Worm (Caenorhabditis elegans) whole organism, young adult: ENCODE data around the gene kqt-1.
A peak's percentile ranks its signal among the peaks of the same experiment; 100 is the strongest.

ENCODE experiments used
- C06A6.2 ChIP-seq: fragments of 200-800 bp; sonication (Bioruptor generic); conservative IDR thresholded peaks from 2 replicates; pipeline ENCODE4 v1.3.6; 2022; ENCODE audit warnings: missing genetic modification characterization, missing compliant biosample characterization
- C17E4.6 ChIP-seq: fragments of 200-800 bp; sonication (Bioruptor generic); IDR thresholded peaks from 2 replicates; pipeline ENCODE4 v1.3.6; 2022; ENCODE audit warnings: missing genetic modification reagents, missing genetic modification characterization, missing compliant biosample characterization
- F10E7.11 ChIP-seq: sonication (generic microtip); optimal IDR thresholded peaks from 2 replicates; lab custom pipeline; 2017; ENCODE audit warnings: mild to moderate bottlenecking, missing genetic modification characterization, moderate library complexity, missing compliant biosample characterization
- F33H1.4 ChIP-seq: fragments of 200-800 bp; sonication (Bioruptor generic); IDR thresholded peaks from 2 replicates; pipeline ENCODE4 v1.3.6; 2022; ENCODE audit warnings: missing genetic modification reagents, missing genetic modification characterization, missing compliant biosample characterization
- F57A8.1 ChIP-seq: fragments of 200-800 bp; sonication (Bioruptor generic); optimal IDR thresholded peaks from 2 replicates; lab custom pipeline; 2018; ENCODE audit warnings: mild to moderate bottlenecking, missing genetic modification characterization, moderate library complexity, missing compliant biosample characterization
- K11D2.4 ChIP-seq: fragments of 200-800 bp; sonication (Bioruptor generic); IDR thresholded peaks from 2 replicates; pipeline ENCODE4 v1.3.6; 2022; ENCODE audit warnings: missing genetic modification reagents, missing genetic modification characterization, missing compliant biosample characterization
- K12H6.12 ChIP-seq: fragments of 200-800 bp; sonication (Bioruptor generic); optimal IDR thresholded peaks from 2 replicates; lab custom pipeline; 2018; ENCODE audit warnings: mild to moderate bottlenecking, missing genetic modification characterization, missing compliant biosample characterization
- Y56A3A.18 ChIP-seq: fragments of 200-800 bp; sonication (Bioruptor generic); IDR thresholded peaks from 2 replicates; pipeline ENCODE4 v1.3.6; 2022; ENCODE audit warnings: missing genetic modification reagents, missing genetic modification characterization, missing compliant biosample characterization
- Y67H2A.10 ChIP-seq: fragments of 200-800 bp; sonication (Bioruptor generic); conservative IDR thresholded peaks from 2 replicates; pipeline ENCODE4 v1.3.6; 2022; ENCODE audit warnings: missing genetic modification reagents, missing genetic modification characterization, missing compliant biosample characterization
- ama-1 ChIP-seq, 3 experiments: fragments of 150-350 bp in 1 of 3; sonication (generic microtip) in 2 of 3; optimal IDR thresholded peaks; 2 replicates each; lab custom pipeline; 2014 to 2018; ENCODE audit warnings: missing biosample characterization in 2 of 3, missing genetic modification characterization in 2 of 3, missing genetic modification reagents in 2 of 3
- atf-7 ChIP-seq: sonication (generic microtip); optimal IDR thresholded peaks from 2 replicates; lab custom pipeline; 2017; ENCODE audit warnings: mild to moderate bottlenecking, missing genetic modification characterization, missing compliant biosample characterization
- athp-1 ChIP-seq: sonication (generic microtip); optimal IDR thresholded peaks from 2 replicates; lab custom pipeline; 2017; ENCODE audit warnings: mild to moderate bottlenecking, missing genetic modification characterization, missing compliant biosample characterization
- attf-3 ChIP-seq: fragments of 200-800 bp; sonication (Bioruptor generic); conservative IDR thresholded peaks from 2 replicates; pipeline ENCODE4 v1.3.6; 2022; ENCODE audit warnings: missing genetic modification reagents, missing genetic modification characterization, missing compliant biosample characterization
- attf-5 ChIP-seq: fragments of 200-800 bp; sonication (Bioruptor generic); optimal IDR thresholded peaks from 2 replicates; lab custom pipeline; 2018; ENCODE audit warnings: mild to moderate bottlenecking, missing genetic modification characterization, missing compliant biosample characterization
- bed-1 ChIP-seq: fragments of 200-800 bp; sonication (Bioruptor generic); IDR thresholded peaks from 2 replicates; pipeline ENCODE4 v1.3.6; 2022; ENCODE audit warnings: missing genetic modification reagents, missing genetic modification characterization, missing compliant biosample characterization
- ccch-3 ChIP-seq: fragments of 200-800 bp; sonication (Bioruptor generic); optimal IDR thresholded peaks from 2 replicates; lab custom pipeline; 2018; ENCODE audit warnings: mild to moderate bottlenecking, missing genetic modification characterization, missing compliant biosample characterization
- cebp-1 ChIP-seq, 2 experiments: fragments of 200-800 bp in 1 of 2; sonication (Bioruptor generic) in 1 of 2; sonication (generic microtip) in 1 of 2; IDR thresholded peaks in 1 of 2; optimal IDR thresholded peaks in 1 of 2; 2 replicates each; pipeline versions ENCODE4 v1.3.6 to Lab custom; 2017 to 2022; ENCODE audit warnings: missing compliant biosample characterization in 2 of 2, missing genetic modification characterization in 2 of 2, mild to moderate bottlenecking in 1 of 2, missing genetic modification reagents in 1 of 2, moderate library complexity in 1 of 2
- ceh-79 ChIP-seq: sonication (generic microtip); optimal IDR thresholded peaks from 2 replicates; lab custom pipeline; 2017; ENCODE audit warnings: mild to moderate bottlenecking, missing genetic modification characterization, missing compliant biosample characterization
- dox-1 ChIP-seq: fragments of 200-800 bp; sonication (Bioruptor generic); IDR thresholded peaks from 2 replicates; pipeline ENCODE4 v1.3.6; 2022; ENCODE audit warnings: missing genetic modification reagents, missing genetic modification characterization, missing compliant biosample characterization
- him-1 ChIP-seq: sonication (generic microtip); optimal IDR thresholded peaks from 2 replicates; lab custom pipeline; 2016; ENCODE audit warnings: missing genotype, missing genetic modification reagents, missing genetic modification characterization, missing compliant biosample characterization
- hmg-1.2 ChIP-seq: fragments of 200-800 bp; sonication (Bioruptor generic); IDR thresholded peaks from 2 replicates; pipeline ENCODE4 v1.3.6; 2022; ENCODE audit warnings: missing genetic modification reagents, missing genetic modification characterization, missing compliant biosample characterization
- lin-26 ChIP-seq: fragments of 200-800 bp; sonication (Bioruptor generic); IDR thresholded peaks from 2 replicates; pipeline ENCODE4 v1.3.6; 2022; ENCODE audit warnings: missing genetic modification reagents, missing genetic modification characterization, missing compliant biosample characterization
- lin-40 ChIP-seq: sonication (generic microtip); optimal IDR thresholded peaks from 2 replicates; lab custom pipeline; 2016; ENCODE audit warnings: missing genetic modification characterization, mild to moderate bottlenecking, missing compliant biosample characterization, missing genotype, missing genetic modification reagents
- lsl-1 ChIP-seq: fragments of 200-800 bp; sonication (Bioruptor generic); optimal IDR thresholded peaks from 2 replicates; lab custom pipeline; 2018; ENCODE audit warnings: mild to moderate bottlenecking, missing genetic modification characterization, moderate library complexity, missing compliant biosample characterization
- madf-3 ChIP-seq: fragments of 200-800 bp; sonication (Bioruptor generic); IDR thresholded peaks from 2 replicates; pipeline ENCODE4 v1.3.6; 2022; ENCODE audit warnings: missing genetic modification reagents, missing genetic modification characterization, missing compliant biosample characterization
- mxl-1 ChIP-seq: sonication (generic microtip); optimal IDR thresholded peaks from 2 replicates; lab custom pipeline; 2016; ENCODE audit warnings: missing genetic modification characterization, missing compliant biosample characterization
- nfya-2 ChIP-seq: fragments of 200-800 bp; sonication (Bioruptor generic); IDR thresholded peaks from 2 replicates; pipeline ENCODE4 v1.3.6; 2022; ENCODE audit warnings: missing genetic modification reagents, missing genetic modification characterization, missing compliant biosample characterization
- nhr-120 ChIP-seq: fragments of 200-800 bp; sonication (Bioruptor generic); IDR thresholded peaks from 2 replicates; pipeline ENCODE4 v1.3.6; 2022; ENCODE audit warnings: missing genetic modification characterization, missing compliant biosample characterization
- nhr-80 ChIP-seq: sonication (generic microtip); optimal IDR thresholded peaks from 2 replicates; lab custom pipeline; 2016; ENCODE audit warnings: missing genetic modification characterization, missing compliant biosample characterization
- rec-8 ChIP-seq, 2 experiments: sonication (generic microtip); optimal IDR thresholded peaks; 2 replicates each; lab custom pipeline; 2016; ENCODE audit warnings: mild to moderate bottlenecking in 2 of 2, missing genetic modification characterization in 2 of 2, missing genetic modification reagents in 2 of 2, missing genotype in 2 of 2, missing biosample characterization in 1 of 2, missing compliant biosample characterization in 1 of 2, moderate library complexity in 1 of 2
- repo-1 ChIP-seq: sonication (generic microtip); optimal IDR thresholded peaks from 2 replicates; lab custom pipeline; 2017; ENCODE audit warnings: mild to moderate bottlenecking, missing genetic modification characterization, missing compliant biosample characterization
- snpc-1.1 ChIP-seq: sonication (generic microtip); optimal IDR thresholded peaks from 2 replicates; lab custom pipeline; 2017; ENCODE audit warnings: missing genetic modification characterization, mild to moderate bottlenecking, missing compliant biosample characterization, antibody characterized with exemption, moderate library complexity, missing genotype, missing genetic modification reagents; ENCODE audit not compliant: insufficient read depth
- somi-1 ChIP-seq: fragments of 200-800 bp; sonication (Bioruptor generic); optimal IDR thresholded peaks from 2 replicates; lab custom pipeline; 2018; ENCODE audit warnings: mild to moderate bottlenecking, missing genetic modification characterization, missing compliant biosample characterization
- zim-3 ChIP-seq: sonication (generic microtip); optimal IDR thresholded peaks from 2 replicates; lab custom pipeline; 2017; ENCODE audit warnings: mild to moderate bottlenecking, missing genetic modification characterization, moderate library complexity, missing compliant biosample characterization
- ztf-22 ChIP-seq: fragments of 200-800 bp; sonication (Bioruptor generic); optimal IDR thresholded peaks from 2 replicates; lab custom pipeline; 2018; ENCODE audit warnings: mild to moderate bottlenecking, missing genetic modification characterization, moderate library complexity, missing compliant biosample characterization
- ztf-26 ChIP-seq: sonication (generic microtip); optimal IDR thresholded peaks from 2 replicates; lab custom pipeline; 2017; ENCODE audit warnings: missing genetic modification characterization, missing compliant biosample characterization

kqt-1 gene

ce11 chrX:6635173-6635572 lies 16.4 kb downstream of the kqt-1 start, which contains the start of gene aexr-1:
aexr-1 (minus strand) TSS chrX:6635273.
- TF ChIP-seq hmg-1.2, result no peak
- TF ChIP-seq bed-1 (GFP tag; lab: Robert Waterston, UW), result 0 out of 2 replicates have a peak, but pooled peaks have one; percentile 33

- TF ChIP-seq madf-3 (GFP tag; lab: Robert Waterston, UW), result no peak
- peak; percentile 72; the same call in 1 of the 2 replicates for TF ChIP-seq nhr-120
- TF ChIP-seq attf-3 (GFP tag; lab: Robert Waterston, UW), result no peak
- no peak for TF ChIP-seq rec-8 (tag; optimal IDR thresholded peaks at IDR 0.05; lab: Kevin White, UChicago)
- no peak for TF ChIP-seq ama-1 (optimal IDR thresholded peaks at IDR 0.05; lab: Kevin White, UChicago)
- TF ChIP-seq ama-1 (GFP tag; optimal IDR thresholded peaks at IDR 0.05; lab: Kevin White, UChicago), result no peak
- TF ChIP-seq, all 124 proteins: peak for 1
These were observed 19.1 kb downstream of the kqt-1 start for ce11 chrX:6637933-6638332.

ce11 chrX:6638985-6639573 lies 20.3 kb downstream of the kqt-1 start:
- no peak for TF ChIP-seq C06A6.2
- TF ChIP-seq nhr-120, result 0 out of 2 replicates have a peak, but pooled peaks have one; percentile 70
- TF ChIP-seq nhr-80 (tag; lab: Kevin White, UChicago), result peak; percentile 81

- no peak for TF ChIP-seq ceh-79
- TF ChIP-seq snpc-1.1 (tag; lab: Kevin White, UChicago), result no peak
- no peak for TF ChIP-seq Y67H2A.10 (GFP tag; lab: Robert Waterston, UW)
- no peak for TF ChIP-seq athp-1 (tag; lab: Kevin White, UChicago)
- no peak for TF ChIP-seq dox-1 (GFP tag; lab: Robert Waterston, UW)
- no peak for TF ChIP-seq repo-1 (tag; lab: Kevin White, UChicago)
- no peak for TF ChIP-seq F33H1.4
- no peak for TF ChIP-seq ama-1 (optimal IDR thresholded peaks at IDR 0.05; lab: Kevin White, UChicago)
- no peak for TF ChIP-seq ama-1 (GFP tag; optimal IDR thresholded peaks at IDR 0.05; lab: Kevin White, UChicago)
- TF ChIP-seq him-1 (tag; lab: Kevin White, UChicago), result no peak
- TF ChIP-seq lsl-1, result no peak
- TF ChIP-seq ztf-22 (GFP tag; lab: Kevin White, UChicago), result no peak
- TF ChIP-seq C17E4.6, result no peak
- TF ChIP-seq mxl-1, result no peak
- no peak for TF ChIP-seq F10E7.11
- no peak for TF ChIP-seq rec-8 (tag; optimal IDR thresholded peaks at IDR 0.05; lab: Kevin White, UChicago)
- no peak for TF ChIP-seq K12H6.12 (tag; lab: Kevin White, UChicago)
- no peak for TF ChIP-seq F57A8.1 (GFP tag; lab: Kevin White, UChicago)
- TF ChIP-seq, all 124 proteins: peak for 0
These were observed 21.9 kb downstream of the kqt-1 start, which contains the start of gene nhr-120 for ce11 chrX:6640570-6641199. nhr-120 (minus strand) TSS chrX:6640620.

ce11 chrX:6641509-6641908 lies 22.7 kb downstream of the kqt-1 start:
- no peak for TF ChIP-seq zim-3 (tag; lab: Kevin White, UChicago)
- peak; percentile 33 for TF ChIP-seq nhr-80 (tag; lab: Kevin White, UChicago)

- TF ChIP-seq nfya-2 (GFP tag; lab: Robert Waterston, UW), result 0 out of 2 replicates have a peak, but pooled peaks have one; percentile 6
- no peak for TF ChIP-seq lin-40 (tag; lab: Kevin White, UChicago)
- TF ChIP-seq attf-5 (GFP tag; lab: Kevin White, UChicago), result peak; percentile 37
- TF ChIP-seq lin-26, result 0 out of 2 replicates have a peak, but pooled peaks have one; percentile 31
- TF ChIP-seq cebp-1 (GFP tag; IDR thresholded peaks at IDR 0.05; lab: Robert Waterston, UW), result 0 out of 2 replicates have a peak, but pooled peaks have one; percentile 41
- peak; percentile 67 for TF ChIP-seq cebp-1 (tag; optimal IDR thresholded peaks at IDR 0.05; lab: Kevin White, UChicago)
- TF ChIP-seq F10E7.11, result no peak
- TF ChIP-seq nhr-80 (tag; lab: Kevin White, UChicago), result peak; percentile 52
- TF ChIP-seq K11D2.4 (GFP tag; lab: Robert Waterston, UW), result 0 out of 2 replicates have a peak, but pooled peaks have one; percentile 34
- TF ChIP-seq somi-1, result peak; percentile 58
- TF ChIP-seq ztf-26, result peak; percentile 23
- no peak for TF ChIP-seq ccch-3 (GFP tag; lab: Kevin White, UChicago)
- TF ChIP-seq Y56A3A.18 (GFP tag; lab: Robert Waterston, UW), result no peak
- TF ChIP-seq atf-7, result peak; percentile 28
These were observed 24.0 kb downstream of the kqt-1 start for ce11 chrX:6642798-6643197.
